Fruit fly (Drosophila melanogaster): ENCODE measurements around the gene Smyd5.

Smyd5 gene

dm6 chr3R:21189520-21190180, 28.9 kb downstream of the Smyd5 start:
- TF ChIP-seq CG12769 (tag; optimal IDR thresholded peaks at IDR 0.05) = peak; percentile 55
- TF ChIP-seq CG8388 (GFP tag; optimal IDR thresholded peaks at IDR 0.05) = peak; percentile 80
- peak in 1 of 2 experiments; percentile 26 for TF ChIP-seq Pdp1 (GFP tag; optimal IDR thresholded peaks at IDR 0.05)
- TF ChIP-seq Med (GFP tag) = peak; percentile 59
- TF ChIP-seq sens (GFP tag) = peak; percentile 68
- TF ChIP-seq Deaf1 (tag; optimal IDR thresholded peaks at IDR 0.05) = no peak
- TF ChIP-seq Opbp (GFP tag; IDR thresholded peaks at IDR 0.05; ENCODE audit: partially characterized antibody) = no peak
- no peak for TF ChIP-seq Spps (tag; optimal IDR thresholded peaks at IDR 0.05)
- TF ChIP-seq CG17361 (GFP tag; IDR thresholded peaks at IDR 0.05) = no peak
- TF ChIP-seq CG17829 (tag; optimal IDR thresholded peaks at IDR 0.05) = no peak
- TF ChIP-seq vnd (GFP tag; IDR thresholded peaks at IDR 0.05; ENCODE audit: partially characterized antibody) = no peak

DNA sequence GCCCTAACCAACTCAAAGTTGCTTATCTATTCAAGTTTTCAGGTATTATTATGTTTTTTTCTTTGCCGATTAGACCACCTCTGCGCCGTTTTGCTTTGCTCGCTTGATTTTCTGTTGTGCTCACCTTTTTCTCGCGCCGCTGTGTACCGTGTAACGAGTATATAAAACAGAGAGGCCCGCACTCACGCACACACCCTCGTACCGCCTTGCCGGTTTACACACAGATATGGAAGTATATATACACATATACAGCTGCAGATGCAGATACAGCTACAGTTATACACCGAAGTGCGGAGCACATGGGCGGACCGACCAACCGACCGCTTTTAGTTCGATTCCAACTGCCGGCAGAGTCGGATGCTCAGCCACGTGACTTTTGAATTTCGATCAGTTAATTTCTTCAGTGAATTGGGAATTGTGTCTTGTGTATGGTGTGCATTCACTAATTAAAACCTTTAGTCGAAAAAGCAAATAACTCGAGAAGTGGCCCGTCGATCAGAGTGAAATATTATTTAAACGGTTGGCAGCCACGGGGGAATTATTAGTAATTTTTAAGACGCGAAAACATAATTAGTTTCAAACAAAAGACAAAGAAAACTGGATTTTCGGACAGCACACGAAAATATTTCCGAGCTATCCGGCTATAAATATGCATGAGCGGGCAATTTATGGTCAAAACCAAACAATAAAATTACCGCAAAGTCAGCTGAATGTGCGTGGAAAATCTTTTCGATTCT, 29.9 kb downstream of the Smyd5 start:
- TF ChIP-seq CG1529 (GFP tag; optimal IDR thresholded peaks at IDR 0.05) (peak; percentile 33), sna (GFP tag; IDR thresholded peaks at IDR 0.05; ENCODE audit: partially characterized antibody) (0 out of 2 replicates have a peak, but pooled peaks have one; percentile 48), HmgZ (tag; optimal IDR thresholded peaks at IDR 0.05) (peak; percentile 68), CG18262 (tag; optimal IDR thresholded peaks at IDR 0.05) (no peak), nom (GFP tag; optimal IDR thresholded peaks at IDR 0.05) (peak; percentile 82), slp2 (GFP tag; optimal IDR thresholded peaks at IDR 0.05) (no peak), CG13624 (GFP tag; optimal IDR thresholded peaks at IDR 0.05) (peak; percentile 45), CG6654 (GFP tag; optimal IDR thresholded peaks at IDR 0.05) (no peak), prd (optimal IDR thresholded peaks at IDR 0.05) (no peak), prd (GFP tag; IDR thresholded peaks at IDR 0.05) (no peak), CG8765 (GFP tag; IDR thresholded peaks at IDR 0.05) (no peak), repo (GFP tag; optimal IDR thresholded peaks at IDR 0.05) (no peak), pho (GFP tag; optimal IDR thresholded peaks at IDR 0.05) (no peak), Dbx (GFP tag; IDR thresholded peaks at IDR 0.05) (peak; percentile 63; the same call in 2 of the 3 replicates), twi (tag; optimal IDR thresholded peaks at IDR 0.05) (peak; percentile 43), D19A (tag; optimal IDR thresholded peaks at IDR 0.05) (peak; percentile 39), CG3163 (GFP tag; optimal IDR thresholded peaks at IDR 0.05) (peak; percentile 41), croc (GFP tag; conservative IDR thresholded peaks at IDR 0.05) (no peak), fu2 (GFP tag; optimal IDR thresholded peaks at IDR 0.05) (no peak), dm (GFP tag; optimal IDR thresholded peaks at IDR 0.05) (peak; percentile 80), CG7271 (tag; optimal IDR thresholded peaks at IDR 0.05) (peak; percentile 32), onecut (GFP tag; IDR thresholded peaks at IDR 0.05) (no peak), CG4282 (GFP tag; optimal IDR thresholded peaks at IDR 0.05) (peak; percentile 12), Bgb (GFP tag; IDR thresholded peaks at IDR 0.05; ENCODE audit: partially characterized antibody) (peak; percentile 52; the same call in 1 of the 2 replicates), CG13894 (tag; optimal IDR thresholded peaks at IDR 0.05) (peak; percentile 79), Eip74EF (GFP tag; optimal IDR thresholded peaks at IDR 0.05) (peak in 1 of 2 experiments; percentile 70), CG10979 (tag; optimal IDR thresholded peaks at IDR 0.05) (peak; percentile 3), CG8281 (tag; optimal IDR thresholded peaks at IDR 0.05) (no peak), CG12391 (tag; optimal IDR thresholded peaks at IDR 0.05) (peak; percentile 13), ken (GFP tag; IDR thresholded peaks at IDR 0.05) (no peak), sr (GFP tag; IDR thresholded peaks at IDR 0.05) (peak; percentile 74; the same call in 2 of the 3 replicates), schlank (tag; optimal IDR thresholded peaks at IDR 0.05) (no peak), cg (GFP tag; optimal IDR thresholded peaks at IDR 0.05) (peak; percentile 100), CG12219 (GFP tag; optimal IDR thresholded peaks at IDR 0.05) (peak; percentile 39), CG31365 (tag; optimal IDR thresholded peaks at IDR 0.05) (peak; percentile 53), CG30403 (GFP tag; optimal IDR thresholded peaks at IDR 0.05) (no peak)
